Fruit fly (Drosophila melanogaster): ENCODE data around the gene Pglym78.
A peak's percentile ranks its signal among the peaks of the same experiment; 100 is the strongest.

Pglym78 gene

dm6 chr3R:29116167-29116725 lies 31.8 kb upstream of the Pglym78 start, which contains the start of gene Atg14 (continued):
- TF ChIP-seq Asciz (GFP tag; optimal IDR thresholded peaks at IDR 0.05) (no peak), ind (GFP tag; optimal IDR thresholded peaks at IDR 0.05) (no peak), B-H2 (GFP tag; optimal IDR thresholded peaks at IDR 0.05) (peak; percentile 86), CG4854 (GFP tag; optimal IDR thresholded peaks at IDR 0.05) (no peak), danr (GFP tag; IDR thresholded peaks at IDR 0.05) (no peak), CG15601 (tag; optimal IDR thresholded peaks at IDR 0.05) (no peak), lbe (GFP tag; optimal IDR thresholded peaks at IDR 0.05) (peak; percentile 50), CG8290 (GFP tag; optimal IDR thresholded peaks at IDR 0.05) (no peak), CG8290 (tag; optimal IDR thresholded peaks at IDR 0.05) (peak in 1 of 2 experiments; percentile 54), CG18619 (GFP tag; optimal IDR thresholded peaks at IDR 0.05) (no peak), CG3407 (GFP tag; optimal IDR thresholded peaks at IDR 0.05) (no peak), corto (GFP tag; optimal IDR thresholded peaks at IDR 0.05) (no peak), ara (GFP tag; IDR thresholded peaks at IDR 0.05) (no peak), CG1233 (GFP tag; optimal IDR thresholded peaks at IDR 0.05) (no peak), Dbx (GFP tag; IDR thresholded peaks at IDR 0.05) (peak; percentile 9; the same call in 1 of the 3 replicates), HLH4C (GFP tag; IDR thresholded peaks at IDR 0.05; ENCODE audit: partially characterized antibody) (peak; percentile 98), CG13894 (tag; optimal IDR thresholded peaks at IDR 0.05) (no peak), CG30403 (GFP tag; optimal IDR thresholded peaks at IDR 0.05) (no peak), ttk (GFP tag; IDR thresholded peaks at IDR 0.05) (no peak), Blimp-1 (GFP tag; optimal IDR thresholded peaks at IDR 0.05) (no peak), Dll (GFP tag; IDR thresholded peaks at IDR 0.05; ENCODE audit: partially characterized antibody) (peak; percentile 92), D19B (GFP tag; optimal IDR thresholded peaks at IDR 0.05) (no peak), Meics (GFP tag; optimal IDR thresholded peaks at IDR 0.05) (no peak), crc (GFP tag; optimal IDR thresholded peaks at IDR 0.05) (no peak), lab (GFP tag; optimal IDR thresholded peaks at IDR 0.05) (peak; percentile 38), HLH54F (GFP tag; optimal IDR thresholded peaks at IDR 0.05) (peak; percentile 3), Xbp1 (GFP tag; optimal IDR thresholded peaks at IDR 0.05) (peak; percentile 15), Adf1 (GFP tag; IDR thresholded peaks at IDR 0.05) (no peak), usp (GFP tag; optimal IDR thresholded peaks at IDR 0.05) (no peak), CG12236 (GFP tag; optimal IDR thresholded peaks at IDR 0.05) (no peak), CG10979 (tag; optimal IDR thresholded peaks at IDR 0.05) (peak; percentile 5), CG4707 (GFP tag; optimal IDR thresholded peaks at IDR 0.05) (peak; percentile 2), ATbp (GFP tag; optimal IDR thresholded peaks at IDR 0.05) (no peak), Trl (optimal IDR thresholded peaks at IDR 0.05) (no peak), Trl (GFP tag; optimal IDR thresholded peaks at IDR 0.05) (no peak), klu (GFP tag; IDR thresholded peaks at IDR 0.05) (no peak), CG15011 (GFP tag; optimal IDR thresholded peaks at IDR 0.05) (no peak), Ets97D (GFP tag; optimal IDR thresholded peaks at IDR 0.05) (no peak), Abd-B (GFP tag; optimal IDR thresholded peaks at IDR 0.05) (peak; percentile 11), Six4 (GFP tag; optimal IDR thresholded peaks at IDR 0.05) (no peak), stwl (tag; optimal IDR thresholded peaks at IDR 0.05) (peak; percentile 75), vfl (GFP tag; optimal IDR thresholded peaks at IDR 0.05) (peak; percentile 10), Antp (GFP tag; optimal IDR thresholded peaks at IDR 0.05) (no peak), CG7745 (tag; optimal IDR thresholded peaks at IDR 0.05) (no peak), sqz (GFP tag; optimal IDR thresholded peaks at IDR 0.05) (no peak), CG9437 (GFP tag; optimal IDR thresholded peaks at IDR 0.05) (no peak), CG12219 (GFP tag; optimal IDR thresholded peaks at IDR 0.05) (no peak), CG14014 (GFP tag; IDR thresholded peaks at IDR 0.05) (no peak), pnt (GFP tag; optimal IDR thresholded peaks at IDR 0.05) (no peak), Aef1 (GFP tag; IDR thresholded peaks at IDR 0.05) (no peak), Fer1 (GFP tag; optimal IDR thresholded peaks at IDR 0.05) (peak; percentile 37), tio (GFP tag; optimal IDR thresholded peaks at IDR 0.05) (no peak)

All from whole organism, embryonic.